Worm (Caenorhabditis elegans): Measurements from ENCODE around the gene col-184.

- TF ChIP-seq ets-4 (GFP tag; optimal IDR thresholded peaks at IDR 0.05), result no peak
- no peak for TF ChIP-seq F49E8.2 (tag; optimal IDR thresholded peaks at IDR 0.05; ENCODE audit: insufficient read depth)
- no peak for TF ChIP-seq dpl-1 (GFP tag; optimal IDR thresholded peaks at IDR 0.05)
- TF ChIP-seq unc-62 (GFP tag; optimal IDR thresholded peaks at IDR 0.05), result no peak
- no peak for TF ChIP-seq ama-1 (optimal IDR thresholded peaks at IDR 0.05)
- no peak for TF ChIP-seq ama-1 (GFP tag; optimal IDR thresholded peaks at IDR 0.05)
- no peak for TF ChIP-seq Y67H2A.10 (GFP tag; conservative IDR thresholded peaks at IDR 0.05)
- TF ChIP-seq F23B12.7 (tag; optimal IDR thresholded peaks at IDR 0.05; ENCODE audit: insufficient read depth), result no peak
- TF ChIP-seq lir-1 (GFP tag; conservative IDR thresholded peaks at IDR 0.05), result no peak
These were observed 22.8 kb upstream of the col-184 start, which contains the start of gene set-8 for ce11 chrX:13446418-13446817.
